Worm (Caenorhabditis elegans): ENCODE data around the gene F37A4.5.

ce11 chrIII:6690490-6690889 lies 21.2 kb upstream of the F37A4.5 start:
- TF ChIP-seq ztf-11 (tag; optimal IDR thresholded peaks at IDR 0.05) (no peak), lsy-2 (tag; optimal IDR thresholded peaks at IDR 0.05) (no peak), unc-62 (GFP tag; optimal IDR thresholded peaks at IDR 0.05) (no peak)
